Worm (Caenorhabditis elegans): ENCODE data around the gene T04C12.8.
A peak's percentile ranks its signal among the peaks of the same experiment; 100 is the strongest.

T04C12.8 gene

ce11 chrV:11060239-11060984 lies 8.7 kb downstream of the T04C12.8 start, which contains the start of gene T04C12.11 (continued):
- no peak for TF ChIP-seq sem-4 (tag; optimal IDR thresholded peaks at IDR 0.05)

DNA sequence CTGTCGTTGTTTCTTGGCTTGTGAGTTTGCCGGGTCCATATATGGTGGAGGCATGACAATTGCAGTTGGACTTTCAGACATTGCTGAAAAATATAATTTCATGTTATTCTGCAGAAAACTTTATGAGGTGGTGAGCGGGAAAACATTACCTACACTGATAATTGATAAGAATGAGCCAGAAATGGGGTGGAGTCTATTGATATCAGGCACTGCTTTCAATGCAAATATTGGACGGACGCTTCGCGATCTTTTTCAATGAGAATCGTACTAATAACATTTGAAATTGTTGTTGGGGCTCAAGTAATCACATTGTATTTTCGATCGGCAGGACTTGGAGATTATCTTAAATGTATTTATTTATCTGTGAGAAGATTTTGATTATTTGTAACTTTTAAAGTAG lies 10.0 kb downstream of the T04C12.8 start, which contains the start of gene T04C12.1:
T04C12.1 (minus strand) TSS at position 90 of the 400 bp plus-strand sequence.
- TF ChIP-seq ama-1 (optimal IDR thresholded peaks at IDR 0.05) (peak; percentile 56), sma-3 (GFP tag; optimal IDR thresholded peaks at IDR 0.05) (no peak), nhr-21 (tag; optimal IDR thresholded peaks at IDR 0.05) (no peak), gmeb-1 (tag; optimal IDR thresholded peaks at IDR 0.05) (no peak), nhr-129 (tag; optimal IDR thresholded peaks at IDR 0.05) (no peak), nhr-23 (tag; optimal IDR thresholded peaks at IDR 0.05) (no peak), C34F6.9 (tag; optimal IDR thresholded peaks at IDR 0.05) (no peak), lin-13 (GFP tag; optimal IDR thresholded peaks at IDR 0.05) (no peak), blmp-1 (tag; optimal IDR thresholded peaks at IDR 0.05; ENCODE audit: insufficient read depth) (no peak), nhr-25 (tag; optimal IDR thresholded peaks at IDR 0.05) (peak; percentile 29), ZK546.5 (tag; optimal IDR thresholded peaks at IDR 0.05) (no peak), sma-9 (GFP tag; optimal IDR thresholded peaks at IDR 0.05) (peak; percentile 9), sma-9 (tag; optimal IDR thresholded peaks at IDR 0.05) (no peak), nhr-10 (tag; optimal IDR thresholded peaks at IDR 0.05) (no peak), unc-62 (GFP tag; optimal IDR thresholded peaks at IDR 0.05) (no peak)

DNA sequence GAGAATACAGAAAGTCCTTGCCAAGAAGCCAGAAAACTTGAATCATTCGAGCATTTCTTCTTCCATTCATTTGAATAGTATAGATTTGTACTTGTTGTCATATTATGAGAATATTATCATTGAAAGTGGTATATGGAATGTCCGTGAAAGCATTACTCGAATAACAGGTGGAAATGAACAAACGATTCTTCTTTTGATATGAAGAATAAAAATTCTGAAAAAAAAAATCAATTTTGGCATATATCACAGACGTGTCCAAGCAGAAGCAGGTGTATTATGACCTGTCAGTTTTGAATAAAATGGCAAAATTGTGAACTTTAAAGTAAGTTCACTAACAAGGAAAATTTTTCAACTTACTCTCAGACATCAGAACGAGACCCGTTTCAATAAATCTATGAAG lies 12.1 kb downstream of the T04C12.8 start, which contains the start of gene srh-75:
srh-75 (minus strand) TSS at position 101 of the 400 bp plus-strand sequence.
- TF ChIP-seq zag-1 (tag; optimal IDR thresholded peaks at IDR 0.05) (no peak), ztf-1 (GFP tag; conservative IDR thresholded peaks at IDR 0.05) (no peak), nhr-6 (tag; optimal IDR thresholded peaks at IDR 0.05) (no peak), snpc-4 (tag; optimal IDR thresholded peaks at IDR 0.05) (no peak), nhr-77 (tag; optimal IDR thresholded peaks at IDR 0.05) (no peak), ztf-11 (tag; optimal IDR thresholded peaks at IDR 0.05) (no peak), crh-2 (tag; optimal IDR thresholded peaks at IDR 0.05) (no peak), nhr-21 (tag; optimal IDR thresholded peaks at IDR 0.05) (no peak), gmeb-1 (tag; optimal IDR thresholded peaks at IDR 0.05) (no peak), ztf-4 (tag; optimal IDR thresholded peaks at IDR 0.05) (no peak)

DNA sequence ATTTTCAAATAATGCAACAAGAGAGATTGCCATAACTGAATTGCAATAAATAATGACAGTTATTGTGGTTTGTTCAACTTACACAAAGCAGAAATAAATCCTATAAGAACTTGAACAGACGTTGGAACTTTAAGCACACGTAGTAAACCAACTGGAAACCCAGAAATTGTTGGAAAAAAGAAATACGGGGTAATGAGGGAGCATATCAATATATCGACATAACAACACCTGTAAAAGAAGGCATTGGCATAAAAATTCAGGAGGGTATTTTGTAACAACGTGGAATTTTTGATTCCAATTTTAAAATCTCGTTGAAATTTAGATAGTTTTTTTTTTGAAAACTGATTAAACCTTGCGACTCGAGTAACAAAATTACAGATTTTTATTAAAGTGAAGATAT lies 12.7 kb downstream of the T04C12.8 start:
- TF ChIP-seq elt-3 (tag; optimal IDR thresholded peaks at IDR 0.05) (no peak), ztf-11 (tag; optimal IDR thresholded peaks at IDR 0.05) (no peak), zag-1 (tag; optimal IDR thresholded peaks at IDR 0.05) (no peak), ZK546.5 (tag; optimal IDR thresholded peaks at IDR 0.05) (no peak), mdl-1 (tag; optimal IDR thresholded peaks at IDR 0.05) (no peak), ztf-1 (GFP tag; conservative IDR thresholded peaks at IDR 0.05) (no peak), mbf-1 (tag; optimal IDR thresholded peaks at IDR 0.05) (no peak)

- no peak for TF ChIP-seq unc-62 (GFP tag; optimal IDR thresholded peaks at IDR 0.05)
- TF ChIP-seq fos-1 (tag; optimal IDR thresholded peaks at IDR 0.05): no peak
- TF ChIP-seq sma-9 (GFP tag; optimal IDR thresholded peaks at IDR 0.05): no peak
- TF ChIP-seq sma-9 (tag; optimal IDR thresholded peaks at IDR 0.05): no peak
- TF ChIP-seq nhr-12 (tag; optimal IDR thresholded peaks at IDR 0.05): no peak
- no peak for TF ChIP-seq elt-3 (tag; optimal IDR thresholded peaks at IDR 0.05)
Observed at ce11 chrV:11053827-11054226, 15.3 kb downstream of the T04C12.8 start, which contains the start of gene T04C12.7. TSS of gene T04C12.7 (plus strand) at chrV:11054127.

DNA sequence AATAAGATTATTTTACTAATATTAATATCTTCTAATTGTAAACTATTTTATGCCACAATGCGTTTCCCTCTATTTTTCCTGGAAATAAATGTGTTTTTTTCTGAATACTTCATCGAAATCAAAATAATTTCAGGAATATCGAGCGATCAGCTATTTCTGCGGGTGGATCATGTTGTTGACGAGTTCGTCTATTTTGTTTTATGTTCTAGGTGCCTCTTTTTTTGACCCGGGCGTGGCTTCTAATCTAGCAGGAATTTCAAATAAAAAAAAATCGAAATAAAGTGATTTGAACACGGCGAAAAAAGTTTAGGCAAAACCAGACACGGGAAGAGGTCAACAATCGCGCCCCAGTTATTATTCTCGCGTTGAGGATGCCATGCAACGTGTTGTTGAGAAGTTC lies 17.2 kb downstream of the T04C12.8 start, which contains the start of gene T04C12.33:
T04C12.33 (plus strand) TSS at position 301 of the 400 bp plus-strand sequence.
- TF ChIP-seq unc-55 (GFP tag; optimal IDR thresholded peaks at IDR 0.05): no peak
- no peak for TF ChIP-seq sma-3 (GFP tag; optimal IDR thresholded peaks at IDR 0.05)
- TF ChIP-seq lin-13 (GFP tag; optimal IDR thresholded peaks at IDR 0.05): no peak
- no peak for TF ChIP-seq snpc-4 (tag; optimal IDR thresholded peaks at IDR 0.05)
- TF ChIP-seq dmd-4 (tag; optimal IDR thresholded peaks at IDR 0.05): no peak
- no peak for TF ChIP-seq ceh-82 (tag; optimal IDR thresholded peaks at IDR 0.05)
- TF ChIP-seq mbf-1 (tag; optimal IDR thresholded peaks at IDR 0.05): no peak
- no peak for TF ChIP-seq ztf-11 (tag; optimal IDR thresholded peaks at IDR 0.05)
- no peak for TF ChIP-seq lsy-2 (tag; optimal IDR thresholded peaks at IDR 0.05)

All from whole organism, L2 larva.